Worm (Caenorhabditis elegans) whole organism, L2 larva: ENCODE data around the gene C17F4.12.
"Not testable (repeated sequence)": the region's sequence is repeated elsewhere in the genome, so short reads cannot be mapped to it uniquely, and the experiment has no call there.

Experiments used
- F13H6.1 ChIP-seq: sonication (generic microtip); optimal IDR thresholded peaks from 2 replicates; lab custom pipeline; 2016; ENCODE audit warnings: missing genetic modification characterization, missing compliant biosample characterization
- R02D3.7 ChIP-seq: fragments of 150-350 bp; optimal IDR thresholded peaks from 2 replicates; lab custom pipeline; 2014; ENCODE audit warnings: missing biosample characterization, missing genetic modification characterization
- Y55F3AM.14 ChIP-seq: fragments of 200-800 bp; sonication (Bioruptor generic); optimal IDR thresholded peaks from 2 replicates; lab custom pipeline; 2018; ENCODE audit warnings: mild to moderate bottlenecking, missing genetic modification characterization, missing compliant biosample characterization
- ZK546.5 ChIP-seq: sonication (generic microtip); optimal IDR thresholded peaks from 2 replicates; lab custom pipeline; 2017; ENCODE audit warnings: missing biosample characterization, missing genetic modification characterization
- alr-1 ChIP-seq: fragments of 150-350 bp; optimal IDR thresholded peaks from 2 replicates; lab custom pipeline; 2014; ENCODE audit warnings: missing biosample characterization, missing genetic modification characterization
- ama-1 ChIP-seq: fragments of 150-350 bp; optimal IDR thresholded peaks from 2 replicates; lab custom pipeline; 2018; ENCODE audit warnings: inconsistent platforms
- blmp-1 ChIP-seq: sonication (generic microtip); optimal IDR thresholded peaks from 2 replicates; lab custom pipeline; 2017; ENCODE audit warnings: missing genetic modification characterization, mild to moderate bottlenecking, missing compliant biosample characterization, antibody characterized with exemption, moderate library complexity; ENCODE audit not compliant: insufficient read depth
- ceh-16 ChIP-seq: fragments of 150-350 bp; optimal IDR thresholded peaks from 2 replicates; lab custom pipeline; 2014; ENCODE audit warnings: missing biosample characterization, missing genetic modification characterization
- ceh-82 ChIP-seq: fragments of 150-350 bp; optimal IDR thresholded peaks from 2 replicates; lab custom pipeline; 2014; ENCODE audit warnings: missing biosample characterization, missing genetic modification characterization
- crh-2 ChIP-seq: sonication (generic microtip); optimal IDR thresholded peaks from 2 replicates; lab custom pipeline; 2017; ENCODE audit warnings: missing biosample characterization, missing genetic modification characterization
- dmd-4 ChIP-seq: sonication (generic microtip); optimal IDR thresholded peaks from 2 replicates; lab custom pipeline; 2017; ENCODE audit warnings: missing biosample characterization, missing genetic modification characterization
- egl-27 ChIP-seq: sonication (generic microtip); optimal IDR thresholded peaks from 3 replicates; lab custom pipeline; 2017; ENCODE audit warnings: missing biosample characterization, missing genetic modification reagents, missing genetic modification characterization
- elt-3 ChIP-seq: sonication (generic microtip); optimal IDR thresholded peaks from 2 replicates; lab custom pipeline; 2017; ENCODE audit warnings: missing biosample characterization, missing genetic modification characterization
- fos-1 ChIP-seq: fragments of 150-350 bp; optimal IDR thresholded peaks from 2 replicates; lab custom pipeline; 2014; ENCODE audit warnings: missing biosample characterization, missing genetic modification characterization
- gmeb-1 ChIP-seq: fragments of 150-350 bp; optimal IDR thresholded peaks from 2 replicates; lab custom pipeline; 2014; ENCODE audit warnings: missing biosample characterization, missing genetic modification characterization
- lin-13 ChIP-seq: fragments of 150-350 bp; optimal IDR thresholded peaks from 2 replicates; lab custom pipeline; 2014; ENCODE audit warnings: missing biosample characterization, missing genetic modification reagents, missing genetic modification characterization
- lsy-2 ChIP-seq, 2 experiments: fragments of 150-350 bp in 1 of 2; sonication (generic microtip) in 1 of 2; optimal IDR thresholded peaks; 2 replicates each; lab custom pipeline; 2014 to 2017; ENCODE audit warnings: missing biosample characterization in 2 of 2, missing genetic modification characterization in 2 of 2
- mdl-1 ChIP-seq, 2 experiments: fragments of 150-350 bp in 1 of 2; sonication (generic microtip) in 1 of 2; optimal IDR thresholded peaks; 2 replicates each; lab custom pipeline; 2017; ENCODE audit warnings: missing biosample characterization in 2 of 2, missing genetic modification characterization in 2 of 2
- nhr-10 ChIP-seq: sonication (generic microtip); optimal IDR thresholded peaks from 2 replicates; lab custom pipeline; 2017; ENCODE audit warnings: missing biosample characterization, missing genetic modification characterization
- nhr-11 ChIP-seq: fragments of 150-350 bp; optimal IDR thresholded peaks from 2 replicates; lab custom pipeline; 2014; ENCODE audit warnings: missing biosample characterization, missing genetic modification characterization
- nhr-129 ChIP-seq: fragments of 150-350 bp; optimal IDR thresholded peaks from 2 replicates; lab custom pipeline; 2014; ENCODE audit warnings: missing biosample characterization, missing genetic modification characterization
- nhr-21 ChIP-seq: fragments of 150-350 bp; optimal IDR thresholded peaks from 2 replicates; lab custom pipeline; 2014; ENCODE audit warnings: missing biosample characterization, missing genetic modification characterization
- nhr-237 ChIP-seq: fragments of 150-350 bp; optimal IDR thresholded peaks from 2 replicates; lab custom pipeline; 2014; ENCODE audit warnings: missing biosample characterization, missing genetic modification characterization
- nhr-25 ChIP-seq: fragments of 150-350 bp; sonication (generic microtip); optimal IDR thresholded peaks from 3 replicates; lab custom pipeline; 2014; ENCODE audit warnings: missing biosample characterization, missing genetic modification characterization
- nhr-6 ChIP-seq: fragments of 150-350 bp; optimal IDR thresholded peaks from 2 replicates; lab custom pipeline; 2014; ENCODE audit warnings: missing biosample characterization, missing genetic modification characterization
- nhr-77 ChIP-seq: fragments of 150-350 bp; optimal IDR thresholded peaks from 2 replicates; lab custom pipeline; 2014; ENCODE audit warnings: missing biosample characterization, missing genetic modification characterization
- peb-1 ChIP-seq: fragments of 150-350 bp; optimal IDR thresholded peaks from 2 replicates; lab custom pipeline; 2014; ENCODE audit warnings: missing biosample characterization, missing genetic modification characterization
- skn-1 ChIP-seq: sonication (generic microtip); optimal IDR thresholded peaks from 2 replicates; lab custom pipeline; 2017; ENCODE audit warnings: missing biosample characterization, missing genetic modification characterization
- sma-3 ChIP-seq: sonication (generic microtip); optimal IDR thresholded peaks from 2 replicates; lab custom pipeline; 2016; ENCODE audit warnings: missing genetic modification reagents, missing genetic modification characterization, missing compliant biosample characterization
- snpc-4 ChIP-seq: fragments of 150-350 bp; optimal IDR thresholded peaks from 2 replicates; lab custom pipeline; 2014; ENCODE audit warnings: missing biosample characterization, missing genetic modification characterization
- unc-55 ChIP-seq: fragments of 150-350 bp; sonication (generic microtip); optimal IDR thresholded peaks from 3 replicates; lab custom pipeline; 2014; ENCODE audit warnings: missing biosample characterization, missing genetic modification reagents, missing genetic modification characterization
- unc-62 ChIP-seq: fragments of 150-350 bp; optimal IDR thresholded peaks from 2 replicates; lab custom pipeline; 2014; ENCODE audit warnings: missing biosample characterization, missing genetic modification reagents, missing genetic modification characterization
- ztf-1 ChIP-seq: fragments of 200-800 bp; sonication (Bioruptor generic); conservative IDR thresholded peaks from 2 replicates; pipeline ENCODE4 v1.3.6; 2022; ENCODE audit warnings: missing genetic modification characterization, missing compliant biosample characterization
- ztf-11 ChIP-seq: sonication (generic microtip); optimal IDR thresholded peaks from 2 replicates; lab custom pipeline; 2017; ENCODE audit warnings: missing biosample characterization, missing genetic modification characterization
- ztf-4 ChIP-seq: fragments of 150-350 bp; optimal IDR thresholded peaks from 2 replicates; lab custom pipeline; 2014; ENCODE audit warnings: missing biosample characterization, missing genetic modification characterization

The C17F4.12 gene

ce11 chrII:3244070-3244469, at the start of gene C17F4.12:
Gene C17F4.12 (minus strand): TSS chrII:3244170.
- TF ChIP-seq ztf-4 (no peak), ama-1 (no peak), skn-1 (tag; lab: Kevin White, UChicago) (no peak), snpc-4 (tag; lab: Kevin White, UChicago) (no peak), unc-55 (no peak), egl-27 (tag; lab: Kevin White, UChicago) (no peak), blmp-1 (tag; lab: Kevin White, UChicago) (no peak), ZK546.5 (tag; lab: Kevin White, UChicago) (no peak), R02D3.7 (tag; lab: Kevin White, UChicago) (no peak), unc-62 (GFP tag; lab: Kevin White, UChicago) (no peak), nhr-11 (tag; lab: Kevin White, UChicago) (no peak)

- not testable (repeated sequence) for TF ChIP-seq mdl-1 (tag; optimal IDR thresholded peaks at IDR 0.05; lab: Kevin White, UChicago); nhr-237; F13H6.1 (tag; lab: Kevin White, UChicago)
Observed at ce11 chrII:3290544-3290943, 46.6 kb upstream of the C17F4.12 start, which contains the start of gene F39E9.14. Gene F39E9.14 (minus strand): TSS chrII:3290644.

- TF ChIP-seq nhr-77 (tag; lab: Kevin White, UChicago), result no peak
- no peak for TF ChIP-seq gmeb-1 (tag; lab: Kevin White, UChicago)
- TF ChIP-seq fos-1 (tag; lab: Kevin White, UChicago), result no peak
- TF ChIP-seq elt-3, result no peak
- no peak for TF ChIP-seq nhr-10
- TF ChIP-seq nhr-129 (tag; lab: Kevin White, UChicago), result no peak
- no peak for TF ChIP-seq unc-62 (GFP tag; lab: Kevin White, UChicago)
- TF ChIP-seq Y55F3AM.14 (GFP tag; lab: Kevin White, UChicago), result no peak
- TF ChIP-seq, all 48 proteins: peak for 0
Observed at ce11 chrII:3287073-3287472, 43.1 kb upstream of the C17F4.12 start, which contains the start of gene sri-63. Gene sri-63 (plus strand): TSS chrII:3287373.

- TF ChIP-seq ama-1 (no peak), alr-1 (tag; lab: Kevin White, UChicago) (no peak), ztf-4 (no peak), peb-1 (no peak), nhr-77 (tag; lab: Kevin White, UChicago) (no peak), nhr-129 (tag; lab: Kevin White, UChicago) (no peak), ztf-1 (GFP tag; lab: Robert Waterston, UW) (no peak), lin-13 (GFP tag; lab: Kevin White, UChicago) (no peak), sma-3 (GFP tag; lab: Kevin White, UChicago) (no peak), lsy-2 (tag; optimal IDR thresholded peaks at IDR 0.05; lab: Kevin White, UChicago) (no peak), ceh-82 (tag; lab: Kevin White, UChicago) (no peak), nhr-6 (tag; lab: Kevin White, UChicago) (no peak), snpc-4 (tag; lab: Kevin White, UChicago) (no peak)
Observed at ce11 chrII:3284558-3284957, 40.6 kb upstream of the C17F4.12 start, which contains the start of gene scl-15. Gene scl-15 (minus strand): TSS chrII:3284658.

- TF ChIP-seq crh-2 (tag; lab: Kevin White, UChicago), result no peak
- TF ChIP-seq ZK546.5 (tag; lab: Kevin White, UChicago), result no peak
- no peak for TF ChIP-seq ceh-82 (tag; lab: Kevin White, UChicago)
- no peak for TF ChIP-seq ceh-16 (tag; lab: Kevin White, UChicago)
- no peak for TF ChIP-seq nhr-21 (tag; lab: Kevin White, UChicago)
- TF ChIP-seq dmd-4 (tag; lab: Kevin White, UChicago), result no peak
- TF ChIP-seq skn-1 (tag; lab: Kevin White, UChicago), result no peak
- TF ChIP-seq nhr-10, result no peak
- no peak for TF ChIP-seq nhr-237
- TF ChIP-seq ztf-11 (tag; lab: Kevin White, UChicago), result no peak
- no peak for TF ChIP-seq nhr-25
Observed at ce11 chrII:3282353-3282752, 38.4 kb upstream of the C17F4.12 start, which contains the start of gene nep-13. Gene nep-13 (plus strand): TSS chrII:3282653.
